Worm (Caenorhabditis elegans) whole organism, L4 larva: ENCODE results near the gene zip-9.

Experiments used
- D1046.2 ChIP-seq: fragments of 200-800 bp; sonication (Bioruptor generic); IDR thresholded peaks from 2 replicates; pipeline ENCODE4 v1.3.6; 2022; ENCODE audit warnings: missing genetic modification characterization, missing compliant biosample characterization
- F26F4.8 ChIP-seq: fragments of 200-800 bp; sonication (Bioruptor generic); conservative IDR thresholded peaks from 2 replicates; pipeline ENCODE4 v1.3.6; 2022; ENCODE audit warnings: missing genetic modification characterization, missing compliant biosample characterization
- F44E2.7 ChIP-seq: fragments of 200-800 bp; sonication (Bioruptor generic); IDR thresholded peaks from 2 replicates; pipeline ENCODE4 v2.1.2; 2022; ENCODE audit warnings: missing genetic modification characterization, missing compliant biosample characterization
- R02D3.7 ChIP-seq: fragments of 150-350 bp; sonication (generic microtip); optimal IDR thresholded peaks from 3 replicates; lab custom pipeline; 2014; ENCODE audit warnings: missing biosample characterization, missing genetic modification characterization
- T20F7.1 ChIP-seq: fragments of 200-800 bp; sonication (Bioruptor generic); optimal IDR thresholded peaks from 2 replicates; lab custom pipeline; 2018; ENCODE audit warnings: mild to moderate bottlenecking, missing genetic modification characterization, missing compliant biosample characterization
- Y75B8A.6 ChIP-seq: fragments of 200-800 bp; sonication (Bioruptor generic); IDR thresholded peaks from 2 replicates; pipeline ENCODE4 v1.3.6; 2022; ENCODE audit warnings: missing genetic modification reagents, missing genetic modification characterization, missing compliant biosample characterization
- ZK546.5 ChIP-seq, 2 experiments: sonication (generic microtip); optimal IDR thresholded peaks; 2 replicates each; lab custom pipeline; 2017; ENCODE audit warnings: missing biosample characterization in 2 of 2, missing genetic modification characterization in 2 of 2
- attf-4 ChIP-seq: sonication (generic microtip); optimal IDR thresholded peaks from 3 replicates; lab custom pipeline; 2017; ENCODE audit warnings: missing biosample characterization, missing genetic modification characterization
- ces-1 ChIP-seq: fragments of 150-350 bp; sonication (generic microtip); optimal IDR thresholded peaks from 4 replicates; lab custom pipeline; 2014; ENCODE audit warnings: missing biosample characterization, missing genetic modification reagents, missing genetic modification characterization
- cey-2 ChIP-seq: sonication (generic microtip); optimal IDR thresholded peaks from 3 replicates; lab custom pipeline; 2017; ENCODE audit warnings: missing genetic modification characterization, mild to moderate bottlenecking, missing compliant biosample characterization, antibody characterized with exemption, borderline replicate concordance; ENCODE audit not compliant: insufficient read depth
- ctbp-1 ChIP-seq: fragments of 200-800 bp; sonication (Bioruptor generic); IDR thresholded peaks from 2 replicates; pipeline ENCODE4 v1.3.6; 2022; ENCODE audit warnings: missing genetic modification reagents, missing genetic modification characterization, missing compliant biosample characterization
- daf-16 ChIP-seq, 3 experiments: sonication (generic microtip); optimal IDR thresholded peaks; 2 replicates each; lab custom pipeline; 2016 to 2017; ENCODE audit warnings: missing genetic modification characterization in 3 of 3, missing genetic modification reagents in 3 of 3, mild to moderate bottlenecking in 2 of 3, missing compliant biosample characterization in 2 of 3, missing biosample characterization in 1 of 3, moderate library complexity in 1 of 3
- daf-19 ChIP-seq: fragments of 200-800 bp; sonication (Bioruptor generic); conservative IDR thresholded peaks from 2 replicates; pipeline ENCODE4 v1.3.6; 2022; ENCODE audit warnings: missing genetic modification characterization, missing compliant biosample characterization
- dmd-6 ChIP-seq: fragments of 200-800 bp; sonication (Bioruptor generic); IDR thresholded peaks from 2 replicates; pipeline ENCODE4 v1.3.6; 2022; ENCODE audit warnings: missing genetic modification reagents, missing genetic modification characterization, missing compliant biosample characterization
- dmd-9 ChIP-seq: fragments of 200-800 bp; sonication (Bioruptor generic); IDR thresholded peaks from 2 replicates; pipeline ENCODE4 v1.3.6; 2022; ENCODE audit warnings: missing genetic modification reagents, missing genetic modification characterization, missing compliant biosample characterization
- duxl-1 ChIP-seq: sonication (generic microtip); optimal IDR thresholded peaks from 2 replicates; lab custom pipeline; 2016; ENCODE audit warnings: mild to moderate bottlenecking, missing genetic modification characterization, moderate library complexity, missing compliant biosample characterization; ENCODE audit not compliant: poor library complexity
- dve-1 ChIP-seq: sonication (generic microtip); optimal IDR thresholded peaks from 2 replicates; lab custom pipeline; 2017; ENCODE audit warnings: antibody characterized with exemption, mild to moderate bottlenecking, missing genetic modification characterization, missing compliant biosample characterization; ENCODE audit not compliant: insufficient read depth
- hif-1 ChIP-seq, 2 experiments: sonication (generic microtip); optimal IDR thresholded peaks; 2 replicates each; lab custom pipeline; 2016 to 2017; ENCODE audit warnings: missing compliant biosample characterization in 2 of 2, missing genetic modification characterization in 2 of 2, missing genetic modification reagents in 2 of 2, missing genotype in 2 of 2, mild to moderate bottlenecking in 1 of 2
- hlh-11 ChIP-seq: fragments of 200-800 bp; sonication (Bioruptor generic); optimal IDR thresholded peaks from 2 replicates; lab custom pipeline; 2018; ENCODE audit warnings: mild to moderate bottlenecking, missing genetic modification characterization, missing compliant biosample characterization
- hmg-1.1 ChIP-seq: fragments of 200-800 bp; sonication (Bioruptor generic); IDR thresholded peaks from 2 replicates; pipeline ENCODE4 v1.3.6; 2022; ENCODE audit warnings: missing genetic modification reagents, missing genetic modification characterization, missing compliant biosample characterization
- jun-1 ChIP-seq: fragments of 150-350 bp; optimal IDR thresholded peaks from 2 replicates; lab custom pipeline; 2014; ENCODE audit warnings: missing biosample characterization, missing genetic modification reagents, missing genetic modification characterization
- lim-7 ChIP-seq: fragments of 200-800 bp; sonication (Bioruptor generic); IDR thresholded peaks from 2 replicates; pipeline ENCODE4 v1.3.6; 2022; ENCODE audit warnings: missing genetic modification characterization, missing compliant biosample characterization
- lin-1 ChIP-seq: fragments of 200-800 bp; sonication (Bioruptor generic); IDR thresholded peaks from 2 replicates; pipeline ENCODE4 v1.3.6; 2022; ENCODE audit warnings: missing genetic modification reagents, missing genetic modification characterization, missing compliant biosample characterization
- lin-13 ChIP-seq: fragments of 150-350 bp; optimal IDR thresholded peaks from 2 replicates; lab custom pipeline; 2014; ENCODE audit warnings: missing biosample characterization, missing genetic modification reagents, missing genetic modification characterization
- lin-15B ChIP-seq: fragments of 150-350 bp; sonication (generic microtip); optimal IDR thresholded peaks from 3 replicates; lab custom pipeline; 2014; ENCODE audit warnings: missing biosample characterization, missing genetic modification characterization
- lin-38 ChIP-seq: fragments of 200-800 bp; sonication (Bioruptor generic); IDR thresholded peaks from 2 replicates; pipeline ENCODE4 v1.3.6; 2022; ENCODE audit warnings: missing genetic modification reagents, missing genetic modification characterization, missing compliant biosample characterization
- lir-3 ChIP-seq: sonication (generic microtip); optimal IDR thresholded peaks from 2 replicates; lab custom pipeline; 2016; ENCODE audit warnings: mild to moderate bottlenecking, missing genetic modification characterization, missing compliant biosample characterization
- madf-9 ChIP-seq: fragments of 200-800 bp; sonication (Bioruptor generic); conservative IDR thresholded peaks from 2 replicates; pipeline ENCODE4 v1.3.6; 2022; ENCODE audit warnings: missing genetic modification reagents, missing genetic modification characterization, missing compliant biosample characterization
- mdl-1 ChIP-seq, 2 experiments: fragments of 150-350 bp in 1 of 2; sonication (generic microtip) in 1 of 2; optimal IDR thresholded peaks; 2 replicates each; lab custom pipeline; 2014 to 2017; ENCODE audit warnings: missing biosample characterization in 2 of 2, missing genetic modification characterization in 2 of 2
- mdt-29 ChIP-seq: fragments of 200-800 bp; sonication (Bioruptor generic); IDR thresholded peaks from 2 replicates; pipeline ENCODE4 v1.3.6; 2022; ENCODE audit warnings: missing genetic modification reagents, missing genetic modification characterization, missing compliant biosample characterization
- mep-1 ChIP-seq: fragments of 150-350 bp; sonication (generic microtip); optimal IDR thresholded peaks from 3 replicates; lab custom pipeline; 2014; ENCODE audit warnings: missing biosample characterization, missing genetic modification characterization
- mxl-2 ChIP-seq: fragments of 200-800 bp; sonication (Bioruptor generic); conservative IDR thresholded peaks from 2 replicates; pipeline ENCODE4 v1.3.6; 2022; ENCODE audit warnings: missing genetic modification reagents, missing genetic modification characterization, missing compliant biosample characterization
- mxl-3 ChIP-seq: fragments of 200-800 bp; sonication (Bioruptor generic); optimal IDR thresholded peaks from 2 replicates; lab custom pipeline; 2018; ENCODE audit warnings: mild to moderate bottlenecking, missing genetic modification characterization, missing compliant biosample characterization
- nhr-28 ChIP-seq: fragments of 150-350 bp; optimal IDR thresholded peaks from 2 replicates; lab custom pipeline; 2014; ENCODE audit warnings: missing biosample characterization, missing genetic modification characterization
- nhr-42 ChIP-seq: fragments of 200-800 bp; sonication (Bioruptor generic); IDR thresholded peaks from 2 replicates; pipeline ENCODE4 v1.3.6; 2022; ENCODE audit warnings: missing genetic modification characterization, missing compliant biosample characterization
- nhr-76 ChIP-seq: fragments of 150-350 bp; optimal IDR thresholded peaks from 2 replicates; lab custom pipeline; 2014; ENCODE audit warnings: missing biosample characterization, missing genetic modification characterization
- nhr-77 ChIP-seq: fragments of 150-350 bp; optimal IDR thresholded peaks from 2 replicates; lab custom pipeline; 2014; ENCODE audit warnings: missing biosample characterization, missing genetic modification characterization
- pha-4 ChIP-seq, 2 experiments: fragments of 150-350 bp in 1 of 2; fragments of 200-800 bp in 1 of 2; sonication (Bioruptor generic) in 1 of 2; IDR thresholded peaks in 1 of 2; optimal IDR thresholded peaks in 1 of 2; 2 replicates each; pipeline versions ENCODE4 v1.3.6 to Lab custom; 2014 to 2022; ENCODE audit warnings: missing genetic modification characterization in 2 of 2, missing genetic modification reagents in 2 of 2, missing biosample characterization in 1 of 2, missing compliant biosample characterization in 1 of 2
- sdz-12 ChIP-seq: fragments of 200-800 bp; sonication (Bioruptor generic); optimal IDR thresholded peaks from 2 replicates; lab custom pipeline; 2018; ENCODE audit warnings: mild to moderate bottlenecking, missing genetic modification characterization, missing compliant biosample characterization
- set-16 ChIP-seq: fragments of 200-800 bp; sonication (Bioruptor generic); IDR thresholded peaks from 2 replicates; pipeline ENCODE4 v1.3.6; 2022; ENCODE audit warnings: missing genetic modification reagents, missing genetic modification characterization, missing compliant biosample characterization
- snpc-1.2 ChIP-seq: fragments of 200-800 bp; sonication (Bioruptor generic); IDR thresholded peaks from 2 replicates; pipeline ENCODE4 v1.3.6; 2022; ENCODE audit warnings: missing genetic modification reagents, missing genetic modification characterization, missing compliant biosample characterization
- spr-1 ChIP-seq: sonication (generic microtip); optimal IDR thresholded peaks from 2 replicates; lab custom pipeline; 2016; ENCODE audit warnings: mild to moderate bottlenecking, missing genetic modification characterization, missing compliant biosample characterization
- spr-3 ChIP-seq: fragments of 200-800 bp; sonication (Bioruptor generic); optimal IDR thresholded peaks from 2 replicates; lab custom pipeline; 2018; ENCODE audit warnings: mild to moderate bottlenecking, missing genetic modification characterization, missing compliant biosample characterization
- tag-97 ChIP-seq: fragments of 200-800 bp; sonication (Bioruptor generic); IDR thresholded peaks from 2 replicates; pipeline ENCODE4 v1.3.6; 2022; ENCODE audit warnings: missing genetic modification characterization, missing compliant biosample characterization
- unc-130 ChIP-seq: sonication (generic microtip); optimal IDR thresholded peaks from 2 replicates; lab custom pipeline; 2016; ENCODE audit warnings: missing genetic modification reagents, missing genetic modification characterization, missing compliant biosample characterization
- vab-7 ChIP-seq: fragments of 200-800 bp; sonication (Bioruptor generic); IDR thresholded peaks from 2 replicates; pipeline ENCODE4 v1.3.6; 2022; ENCODE audit warnings: missing genetic modification reagents, missing genetic modification characterization, missing compliant biosample characterization
- zag-1 ChIP-seq: fragments of 150-350 bp; optimal IDR thresholded peaks from 2 replicates; lab custom pipeline; 2014; ENCODE audit warnings: missing biosample characterization, missing genetic modification characterization
- ztf-11 ChIP-seq: fragments of 150-350 bp; optimal IDR thresholded peaks from 2 replicates; lab custom pipeline; 2014; ENCODE audit warnings: missing biosample characterization, missing genetic modification characterization

The zip-9 gene

DNA sequence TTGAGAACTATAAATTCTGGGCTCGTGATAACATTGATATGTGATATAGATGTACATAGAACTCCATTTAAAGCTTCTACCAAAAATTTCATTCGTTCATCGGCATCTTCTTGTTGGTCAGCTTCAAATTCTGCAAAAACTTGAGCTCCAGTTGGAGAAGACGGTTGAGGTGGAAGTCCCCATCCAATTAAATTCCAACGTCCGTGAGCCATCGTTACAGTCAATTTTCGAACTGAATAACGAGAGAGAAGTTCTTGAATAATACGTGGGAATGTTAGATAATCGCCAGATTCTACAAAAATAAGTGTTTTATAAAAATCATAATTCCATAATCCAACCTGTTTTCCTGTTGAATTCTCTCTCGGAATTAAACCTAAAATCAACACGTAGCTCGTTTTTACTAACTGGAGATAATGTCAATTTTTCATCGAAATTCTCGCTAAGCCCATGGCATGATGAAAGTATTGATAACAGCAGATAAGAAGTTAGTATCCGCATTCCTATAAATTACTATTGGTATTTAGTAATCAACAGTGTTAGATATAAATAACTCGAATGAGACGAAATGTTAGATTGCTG is 16.1 kb downstream of the zip-9 start, which contains the start of gene pigt-1 (continued):
- TF ChIP-seq hif-1 (tag; optimal IDR thresholded peaks at IDR 0.05; lab: Kevin White, UChicago) (no peak), daf-19 (GFP tag; lab: Robert Waterston, UW) (no peak), sdz-12 (GFP tag; lab: Kevin White, UChicago) (no peak), D1046.2 (GFP tag; lab: Robert Waterston, UW) (no peak), attf-4 (tag; lab: Kevin White, UChicago) (no peak), zag-1 (no peak), mep-1 (tag; lab: Kevin White, UChicago) (no peak), ztf-11 (tag; lab: Kevin White, UChicago) (no peak), hmg-1.1 (GFP tag; lab: Robert Waterston, UW) (no peak), mdl-1 (tag; optimal IDR thresholded peaks at IDR 0.05; lab: Kevin White, UChicago) (no peak), tag-97 (GFP tag; lab: Robert Waterston, UW) (no peak), vab-7 (GFP tag; lab: Robert Waterston, UW) (no peak), spr-3 (GFP tag; lab: Kevin White, UChicago) (no peak), spr-1 (tag; lab: Kevin White, UChicago) (no peak), ZK546.5 (tag; optimal IDR thresholded peaks at IDR 0.05; lab: Kevin White, UChicago) (no peak), cey-2 (tag; lab: Kevin White, UChicago) (no peak), pha-4 (GFP tag; IDR thresholded peaks at IDR 0.05; lab: Robert Waterston, UW) (no peak), pha-4 (tag; optimal IDR thresholded peaks at IDR 0.05; lab: Kevin White, UChicago) (no peak), mxl-2 (no peak), F44E2.7 (GFP tag; lab: Robert Waterston, UW) (no peak), nhr-42 (no peak), madf-9 (GFP tag; lab: Robert Waterston, UW) (no peak), set-16 (no peak), snpc-1.2 (GFP tag; lab: Robert Waterston, UW) (no peak), Y75B8A.6 (no peak), daf-16 (GFP tag; optimal IDR thresholded peaks at IDR 0.05; lab: Kevin White, UChicago) (peak; percentile 5 to 8), daf-16 (tag; optimal IDR thresholded peaks at IDR 0.05; lab: Kevin White, UChicago) (peak; percentile 63), lin-1 (GFP tag; lab: Robert Waterston, UW) (no peak), nhr-76 (tag; lab: Kevin White, UChicago) (no peak), duxl-1 (no peak), lin-13 (GFP tag; lab: Kevin White, UChicago) (no peak), lir-3 (tag; lab: Kevin White, UChicago) (no peak), F26F4.8 (GFP tag; lab: Robert Waterston, UW) (no peak), lim-7 (GFP tag; lab: Robert Waterston, UW) (no peak), lin-38 (GFP tag; lab: Robert Waterston, UW) (peak; percentile 34; the same call in 1 of the 2 replicates), ces-1 (GFP tag; lab: Kevin White, UChicago) (no peak), dmd-9 (GFP tag; lab: Robert Waterston, UW) (no peak), jun-1 (tag; lab: Kevin White, UChicago) (no peak), T20F7.1 (GFP tag; lab: Kevin White, UChicago) (peak; percentile 45)

DNA sequence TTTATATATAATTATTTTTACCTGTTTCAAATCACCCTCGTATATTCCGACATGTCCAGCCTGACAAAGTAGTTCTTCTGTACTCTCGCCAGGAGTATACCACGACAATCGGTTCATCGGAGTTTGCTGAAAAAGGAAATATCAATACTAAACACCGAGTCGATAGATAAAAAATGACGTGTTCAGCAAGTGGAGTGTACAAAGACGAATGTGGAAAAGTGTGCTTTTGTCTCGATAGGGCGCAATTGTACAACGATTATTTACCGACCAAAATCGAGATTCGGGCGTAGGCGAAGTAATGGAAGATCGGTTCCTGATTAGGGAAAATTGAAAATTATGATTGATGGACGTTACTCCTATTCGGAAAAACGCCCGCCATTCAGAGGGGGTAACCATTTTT is 18.3 kb downstream of the zip-9 start, which contains the start of gene vps-36:
Gene vps-36, minus strand, starts transcription at position 126 of the 400 bp plus-strand sequence.
- TF ChIP-seq daf-16 (GFP tag; optimal IDR thresholded peaks at IDR 0.05; lab: Kevin White, UChicago) (no peak), daf-16 (tag; optimal IDR thresholded peaks at IDR 0.05; lab: Kevin White, UChicago) (peak; percentile 64), ztf-11 (tag; lab: Kevin White, UChicago) (no peak), nhr-77 (tag; lab: Kevin White, UChicago) (peak; percentile 14), dve-1 (peak; percentile 29), hlh-11 (peak; percentile 59), Y75B8A.6 (no peak), ctbp-1 (GFP tag; lab: Robert Waterston, UW) (no peak), R02D3.7 (no peak), T20F7.1 (GFP tag; lab: Kevin White, UChicago) (peak; percentile 36), unc-130 (GFP tag; lab: Kevin White, UChicago) (no peak), lin-15B (tag; lab: Kevin White, UChicago) (no peak), mdt-29 (GFP tag; lab: Robert Waterston, UW) (no peak), mxl-3 (GFP tag; lab: Kevin White, UChicago) (peak; percentile 9), lin-13 (GFP tag; lab: Kevin White, UChicago) (peak; percentile 39), pha-4 (GFP tag; IDR thresholded peaks at IDR 0.05; lab: Robert Waterston, UW) (no peak), pha-4 (tag; optimal IDR thresholded peaks at IDR 0.05; lab: Kevin White, UChicago) (peak; percentile 27), mep-1 (tag; lab: Kevin White, UChicago) (peak; percentile 31), dmd-6 (GFP tag; lab: Robert Waterston, UW) (peak; percentile 77), nhr-28 (tag; lab: Kevin White, UChicago) (peak; percentile 96)
